Fruit fly (Drosophila melanogaster) whole organism, embryonic: ENCODE results near the gene nop5.

ENCODE experiments used
- Atf3 ChIP-seq: fragments of 200-800 bp; sonication (Bioruptor generic); optimal IDR thresholded peaks from 3 replicates; lab custom pipeline; 2016; ENCODE audit warnings: missing biosample characterization, missing genetic modification characterization
- CG10431 ChIP-seq: fragments of 200-800 bp; sonication (Bioruptor generic); optimal IDR thresholded peaks from 3 replicates; lab custom pipeline; 2018; ENCODE audit warnings: missing biosample characterization, mild to moderate bottlenecking, missing genetic modification characterization
- CG12071 ChIP-seq: fragments of 200-800 bp; sonication (Bioruptor generic); optimal IDR thresholded peaks from 3 replicates; lab custom pipeline; 2018; ENCODE audit warnings: missing biosample characterization, mild to moderate bottlenecking, missing genetic modification characterization
- CG12155 ChIP-seq: fragments of 200-800 bp; sonication (Bioruptor generic); optimal IDR thresholded peaks from 3 replicates; lab custom pipeline; 2016; ENCODE audit warnings: missing biosample characterization, missing genetic modification characterization
- CG13624 ChIP-seq: fragments of 200-800 bp; sonication (Bioruptor generic); optimal IDR thresholded peaks from 2 replicates; lab custom pipeline; 2016; ENCODE audit warnings: missing biosample characterization, missing genetic modification characterization
- CG14014 ChIP-seq: fragments of 200-800 bp; sonication (Bioruptor generic); IDR thresholded peaks from 2 replicates; pipeline ENCODE4 v1.3.6; 2022; ENCODE audit warnings: missing biosample characterization, missing genetic modification characterization
- CG14050 ChIP-seq: fragments of 200-800 bp; sonication (Bioruptor generic); IDR thresholded peaks from 3 replicates; pipeline ENCODE4 v1.3.6; 2022; ENCODE audit warnings: missing biosample characterization, missing genetic modification characterization
- CG14710 ChIP-seq: fragments of 200-800 bp; sonication (Bioruptor generic); optimal IDR thresholded peaks from 3 replicates; lab custom pipeline; 2019; ENCODE audit warnings: missing biosample characterization, mild to moderate bottlenecking, missing genetic modification characterization, moderate library complexity
- CG14965 ChIP-seq: fragments of 200-800 bp; sonication (Bioruptor generic); optimal IDR thresholded peaks from 2 replicates; lab custom pipeline; 2016; ENCODE audit warnings: missing biosample characterization, missing genetic modification characterization, borderline replicate concordance
- CG15601 ChIP-seq: fragments of 200-800 bp; sonication (Bioruptor generic); optimal IDR thresholded peaks from 3 replicates; lab custom pipeline; 2019; ENCODE audit warnings: missing biosample characterization, mild to moderate bottlenecking, missing genetic modification characterization, moderate library complexity
- CG16863 ChIP-seq: fragments of 200-800 bp; sonication (Bioruptor generic); optimal IDR thresholded peaks from 3 replicates; lab custom pipeline; 2016; ENCODE audit warnings: missing biosample characterization, missing genetic modification characterization
- CG2116 ChIP-seq: fragments of 200-800 bp; sonication (Bioruptor generic); optimal IDR thresholded peaks from 3 replicates; lab custom pipeline; 2018; ENCODE audit warnings: missing biosample characterization, mild to moderate bottlenecking, missing genetic modification characterization
- CG2202 ChIP-seq: fragments of 200-800 bp; sonication (Bioruptor generic); optimal IDR thresholded peaks from 2 replicates; lab custom pipeline; 2018; ENCODE audit warnings: missing biosample characterization, mild to moderate bottlenecking, missing genetic modification characterization
- CG30403 ChIP-seq: fragments of 200-800 bp; sonication (Bioruptor generic); optimal IDR thresholded peaks from 3 replicates; lab custom pipeline; 2016; ENCODE audit warnings: missing biosample characterization, missing genetic modification characterization
- CG3163 ChIP-seq: fragments of 200-800 bp; sonication (Bioruptor generic); optimal IDR thresholded peaks from 3 replicates; lab custom pipeline; 2016; ENCODE audit warnings: missing biosample characterization, missing genetic modification characterization
- CG3838 ChIP-seq: fragments of 200-800 bp; sonication (Bioruptor generic); optimal IDR thresholded peaks from 3 replicates; lab custom pipeline; 2016; ENCODE audit warnings: missing biosample characterization, missing genetic modification characterization
- CG3847 ChIP-seq: fragments of 200-800 bp; sonication (Bioruptor generic); IDR thresholded peaks from 2 replicates; pipeline ENCODE4 v1.3.6; 2022; ENCODE audit warnings: missing biosample characterization, missing genetic modification characterization
- CG5245 ChIP-seq: fragments of 200-800 bp; sonication (Bioruptor generic); optimal IDR thresholded peaks from 3 replicates; lab custom pipeline; 2016; ENCODE audit warnings: missing biosample characterization, missing genetic modification characterization
- CG6654 ChIP-seq: fragments of 200-800 bp; sonication (Bioruptor generic); optimal IDR thresholded peaks from 2 replicates; lab custom pipeline; 2017; ENCODE audit warnings: missing biosample characterization, mild to moderate bottlenecking, missing genetic modification characterization
- CG6791 ChIP-seq: fragments of 200-800 bp; sonication (Bioruptor generic); IDR thresholded peaks from 3 replicates; pipeline ENCODE4 v1.3.6; 2022; ENCODE audit warnings: missing biosample characterization, missing genetic modification characterization; ENCODE audit not compliant: partially characterized antibody
- CG6813 ChIP-seq: fragments of 200-800 bp; sonication (Bioruptor generic); optimal IDR thresholded peaks from 2 replicates; lab custom pipeline; 2017; ENCODE audit warnings: missing biosample characterization, missing genetic modification characterization, mild to moderate bottlenecking, moderate library complexity, missing genetic modification reagents
- CG8089 ChIP-seq: fragments of 200-800 bp; sonication (Bioruptor generic); optimal IDR thresholded peaks from 3 replicates; lab custom pipeline; 2016; ENCODE audit warnings: missing biosample characterization, missing genetic modification characterization
- CG8944 ChIP-seq: fragments of 200-800 bp; sonication (Bioruptor generic); optimal IDR thresholded peaks from 3 replicates; lab custom pipeline; 2016; ENCODE audit warnings: missing biosample characterization, missing genetic modification characterization
- CG9876 ChIP-seq: fragments of 200-800 bp; sonication (Bioruptor generic); optimal IDR thresholded peaks from 2 replicates; lab custom pipeline; 2016; ENCODE audit warnings: missing biosample characterization, missing genetic modification characterization
- CrebB ChIP-seq: fragments of 200-800 bp; sonication (Bioruptor generic); optimal IDR thresholded peaks from 3 replicates; lab custom pipeline; 2018; ENCODE audit warnings: missing biosample characterization, mild to moderate bottlenecking, missing genetic modification characterization
- Doc2 ChIP-seq: fragments of 200-800 bp; sonication (Bioruptor generic); IDR thresholded peaks from 2 replicates; pipeline ENCODE4 v1.3.6; 2022; ENCODE audit warnings: missing biosample characterization, missing genetic modification characterization
- Fer1 ChIP-seq: fragments of 200-800 bp; sonication (Bioruptor generic); optimal IDR thresholded peaks from 2 replicates; lab custom pipeline; 2017; ENCODE audit warnings: missing biosample characterization, mild to moderate bottlenecking, missing genetic modification characterization
- Gsc ChIP-seq: fragments of 200-800 bp; sonication (Bioruptor generic); IDR thresholded peaks from 2 replicates; pipeline ENCODE4 v1.3.6; 2022; ENCODE audit warnings: missing biosample characterization, missing genetic modification characterization
- HLH54F ChIP-seq: fragments of 200-800 bp; sonication (Bioruptor generic); optimal IDR thresholded peaks from 3 replicates; lab custom pipeline; 2016; ENCODE audit warnings: missing biosample characterization, missing genetic modification characterization
- Hey ChIP-seq: fragments of 200-800 bp; sonication (Bioruptor generic); optimal IDR thresholded peaks from 3 replicates; lab custom pipeline; 2018; ENCODE audit warnings: missing biosample characterization, mild to moderate bottlenecking, missing genetic modification characterization
- NK7.1 ChIP-seq: fragments of 200-800 bp; sonication (Bioruptor generic); optimal IDR thresholded peaks from 3 replicates; lab custom pipeline; 2016; ENCODE audit warnings: missing biosample characterization, missing genetic modification characterization
- Poxn ChIP-seq: fragments of 200-800 bp; sonication (Bioruptor generic); IDR thresholded peaks from 2 replicates; pipeline ENCODE4 v1.3.6; 2022; ENCODE audit warnings: missing biosample characterization, missing genetic modification characterization
- Stat92E ChIP-seq, 3 experiments: fragments of >200 bp in 2 of 3; fragments of 200-800 bp in 1 of 3; sonication (Bioruptor generic) in 1 of 3; optimal IDR thresholded peaks; 2 replicates each; lab custom pipeline; 2017 to 2019; ENCODE audit warnings: missing biosample characterization in 3 of 3, missing genetic modification characterization in 3 of 3, mild to moderate bottlenecking in 1 of 3, moderate library complexity in 1 of 3
- cad ChIP-seq: fragments of >200 bp; optimal IDR thresholded peaks from 2 replicates; lab custom pipeline; 2017; ENCODE audit warnings: missing biosample characterization, missing genetic modification characterization
- cas ChIP-seq: fragments of 200-800 bp; sonication (Bioruptor generic); IDR thresholded peaks from 2 replicates; pipeline ENCODE4 v1.3.6; 2022; ENCODE audit warnings: missing biosample characterization, missing genetic modification characterization
- ci ChIP-seq: fragments of 200-800 bp; sonication (Bioruptor generic); IDR thresholded peaks from 3 replicates; pipeline ENCODE4 v1.3.6; 2022; ENCODE audit warnings: missing biosample characterization, missing genetic modification characterization
- dati ChIP-seq: fragments of 200-800 bp; sonication (Bioruptor generic); IDR thresholded peaks from 2 replicates; pipeline ENCODE4 v1.3.6; 2022; ENCODE audit warnings: missing biosample characterization, missing genetic modification characterization
- esg ChIP-seq: fragments of 200-800 bp; sonication (Bioruptor generic); conservative IDR thresholded peaks from 2 replicates; pipeline ENCODE4 v1.3.6; 2022; ENCODE audit warnings: missing biosample characterization, missing genetic modification characterization
- exex ChIP-seq: fragments of 200-800 bp; sonication (Bioruptor generic); optimal IDR thresholded peaks from 4 replicates; lab custom pipeline; 2018; ENCODE audit warnings: missing biosample characterization, mild to moderate bottlenecking, missing genetic modification characterization, moderate library complexity
- fru ChIP-seq: fragments of >200 bp; optimal IDR thresholded peaks from 2 replicates; lab custom pipeline; 2017
- hth ChIP-seq: fragments of >200 bp; optimal IDR thresholded peaks from 2 replicates; lab custom pipeline; 2017; ENCODE audit warnings: inconsistent platforms
- insv ChIP-seq, 2 experiments: fragments of 200-800 bp; sonication (Bioruptor generic); optimal IDR thresholded peaks; 3 replicates each; lab custom pipeline; 2016 to 2018; ENCODE audit warnings: missing biosample characterization in 2 of 2, missing genetic modification characterization in 2 of 2
- knrl ChIP-seq: fragments of 200-800 bp; sonication (Bioruptor generic); IDR thresholded peaks from 3 replicates; pipeline ENCODE4 v1.3.6; 2022; ENCODE audit warnings: missing biosample characterization, missing genetic modification characterization; ENCODE audit not compliant: partially characterized antibody
- lab ChIP-seq: fragments of 200-800 bp; sonication (Bioruptor generic); optimal IDR thresholded peaks from 3 replicates; lab custom pipeline; 2017; ENCODE audit warnings: missing biosample characterization, missing genetic modification characterization, mild to moderate bottlenecking, moderate library complexity, missing genetic modification reagents
- mirr ChIP-seq: fragments of 200-800 bp; sonication (Bioruptor generic); optimal IDR thresholded peaks from 3 replicates; lab custom pipeline; 2018; ENCODE audit warnings: missing biosample characterization, mild to moderate bottlenecking, missing genetic modification characterization
- pan ChIP-seq, 4 experiments: fragments of >200 bp in 3 of 4; fragments of 200-800 bp in 1 of 4; sonication (Bioruptor generic) in 1 of 4; optimal IDR thresholded peaks in 3 of 4; IDR thresholded peaks in 1 of 4; 2 replicates each; pipeline versions ENCODE4 v1.3.6 to Lab custom; 2017 to 2022; ENCODE audit warnings: missing biosample characterization in 2 of 4, missing genetic modification characterization in 2 of 4, mixed read lengths in 1 of 4
- pros ChIP-seq: fragments of 200-800 bp; sonication (Bioruptor generic); optimal IDR thresholded peaks from 3 replicates; lab custom pipeline; 2019; ENCODE audit warnings: missing biosample characterization, mild to moderate bottlenecking, missing genetic modification characterization, moderate library complexity
- ranshi ChIP-seq: fragments of 200-800 bp; sonication (Bioruptor generic); IDR thresholded peaks from 2 replicates; pipeline ENCODE4 v1.3.6; 2022; ENCODE audit warnings: missing biosample characterization, missing genetic modification characterization
- usp ChIP-seq: fragments of >200 bp; optimal IDR thresholded peaks from 2 replicates; lab custom pipeline; 2017; ENCODE audit warnings: missing biosample characterization, missing genetic modification characterization
- zen2 ChIP-seq: fragments of 200-800 bp; sonication (Bioruptor generic); IDR thresholded peaks from 3 replicates; pipeline ENCODE4 v1.3.6; 2022; ENCODE audit warnings: missing biosample characterization, missing genetic modification characterization; ENCODE audit not compliant: partially characterized antibody

nop5 gene

dm6 chr2L:6918517-6919202 lies at the start of gene nop5 (continued):
- TF ChIP-seq CG8089 (GFP tag; lab: Kevin White, UChicago) (no peak), CG14710 (tag; lab: Kevin White, UChicago) (peak; percentile 79), CrebB (tag; lab: Kevin White, UChicago) (no peak), CG12155 (peak; percentile 27), exex (tag; lab: Kevin White, UChicago) (peak; percentile 47), HLH54F (GFP tag; lab: Kevin White, UChicago) (no peak), CG30403 (GFP tag; lab: Kevin White, UChicago) (peak; percentile 60), pan (optimal IDR thresholded peaks at IDR 0.05; lab: Kevin White, UChicago) (peak in 1 of 2 experiments; percentile 81), pan (GFP tag; optimal IDR thresholded peaks at IDR 0.05 in 1 of 2, IDR thresholded peaks at IDR 0.05 in 1 of 2) (peak; percentile 21 to 73), Hey (tag; lab: Kevin White, UChicago) (no peak), CG12071 (GFP tag; lab: Kevin White, UChicago) (no peak), ranshi (GFP tag; lab: Robert Waterston, UW) (no peak), cad (GFP tag; lab: Kevin White, UChicago) (no peak), CG8944 (GFP tag; lab: Kevin White, UChicago) (no peak), esg (no peak), CG14965 (GFP tag; lab: Kevin White, UChicago) (no peak), CG10431 (GFP tag; lab: Kevin White, UChicago) (peak; percentile 81), pros (GFP tag; lab: Kevin White, UChicago) (peak; percentile 37), CG14050 (GFP tag; lab: Robert Waterston, UW) (peak; percentile 26; the same call in 1 of the 3 replicates), CG2202 (tag; lab: Kevin White, UChicago) (no peak), NK7.1 (no peak), lab (GFP tag; lab: Kevin White, UChicago) (no peak), CG13624 (no peak), CG6654 (GFP tag; lab: Kevin White, UChicago) (peak; percentile 33), CG16863 (no peak), CG9876 (no peak), knrl (GFP tag; lab: Robert Waterston, UW) (no peak), CG2116 (peak; percentile 33), CG14014 (GFP tag; lab: Robert Waterston, UW) (no peak), Stat92E (GFP tag; optimal IDR thresholded peaks at IDR 0.05; lab: Kevin White, UChicago) (peak in 1 of 3 experiments; percentile 74), cas (GFP tag; lab: Robert Waterston, UW) (no peak), insv (GFP tag; optimal IDR thresholded peaks at IDR 0.05; lab: Kevin White, UChicago) (peak in 1 of 2 experiments; percentile 63), usp (GFP tag; lab: Kevin White, UChicago) (no peak), CG6813 (no peak), Gsc (no peak), Poxn (no peak), Doc2 (GFP tag; lab: Robert Waterston, UW) (no peak), CG3838 (GFP tag; lab: Kevin White, UChicago) (no peak), mirr (GFP tag; lab: Kevin White, UChicago) (no peak), dati (GFP tag; lab: Robert Waterston, UW) (no peak), CG5245 (peak; percentile 5), CG15601 (peak; percentile 65), CG6791 (GFP tag; lab: Robert Waterston, UW) (0 out of 3 replicates have a peak, but pooled peaks have one; percentile 31), hth (lab: Kevin White, UChicago) (no peak), Atf3 (GFP tag; lab: Kevin White, UChicago) (no peak), fru (lab: Kevin White, UChicago) (no peak), Fer1 (GFP tag; lab: Kevin White, UChicago) (peak; percentile 78), ci (GFP tag; lab: Robert Waterston, UW) (peak; percentile 53; the same call in 2 of the 3 replicates), CG3163 (GFP tag; lab: Kevin White, UChicago) (no peak), CG3847 (GFP tag; lab: Robert Waterston, UW) (no peak), zen2 (GFP tag; lab: Robert Waterston, UW) (no peak)
